Worm (Caenorhabditis elegans): ENCODE measurements around the gene shpk-1.

Gene shpk-1

ce11 chrIII:13563583-13563982, 44.2 kb upstream of the shpk-1 start:
- TF ChIP-seq fos-1 (tag; optimal IDR thresholded peaks at IDR 0.05) = no peak
- TF ChIP-seq mep-1 (tag; optimal IDR thresholded peaks at IDR 0.05) = no peak

- peak; percentile 60 for TF ChIP-seq snu-23 (GFP tag; optimal IDR thresholded peaks at IDR 0.05)
- peak; percentile 6 to 38 (median 24) for TF ChIP-seq ceh-82 (tag; optimal IDR thresholded peaks at IDR 0.05)
- TF ChIP-seq vab-15 (tag; optimal IDR thresholded peaks at IDR 0.05) = no peak
- TF ChIP-seq elt-2 (tag; optimal IDR thresholded peaks at IDR 0.05) = no peak
- TF ChIP-seq fkh-8 (tag; optimal IDR thresholded peaks at IDR 0.05) = peak; percentile 24
- peak in 1 of 2 experiments; percentile 3 for TF ChIP-seq lin-35 (GFP tag; optimal IDR thresholded peaks at IDR 0.05)
- TF ChIP-seq nhr-19 (GFP tag; conservative IDR thresholded peaks at IDR 0.05) = peak; percentile 36; the same call in 1 of the 2 replicates
- peak; percentile 25 for TF ChIP-seq rnt-1 (tag; optimal IDR thresholded peaks at IDR 0.05)
- TF ChIP-seq lin-13 (GFP tag; optimal IDR thresholded peaks at IDR 0.05) = no peak
- TF ChIP-seq lsy-2 (tag; optimal IDR thresholded peaks at IDR 0.05) = peak in 1 of 2 experiments; percentile 20
- TF ChIP-seq elt-3 (tag; optimal IDR thresholded peaks at IDR 0.05) = no peak
- TF ChIP-seq efl-1 (optimal IDR thresholded peaks at IDR 0.05) = peak; percentile 13 to 14
- TF ChIP-seq efl-1 (GFP tag; optimal IDR thresholded peaks at IDR 0.05 in 1 of 2) = peak; percentile 3 to 68
- TF ChIP-seq fkh-10 (GFP tag; optimal IDR thresholded peaks at IDR 0.05) = peak; percentile 53
- 0 out of 2 replicates have a peak, but pooled peaks have one; percentile 7 for TF ChIP-seq isw-1 (GFP tag; IDR thresholded peaks at IDR 0.05)
- TF ChIP-seq swsn-7 (tag; optimal IDR thresholded peaks at IDR 0.05) = peak; percentile 31
- no peak for TF ChIP-seq F16B12.6 (tag; optimal IDR thresholded peaks at IDR 0.05)
- TF ChIP-seq hlh-17 (GFP tag; optimal IDR thresholded peaks at IDR 0.05; ENCODE audit: borderline replicate concordance) = no peak
- TF ChIP-seq egl-13 (tag; optimal IDR thresholded peaks at IDR 0.05) = no peak
- TF ChIP-seq aha-1 (tag; optimal IDR thresholded peaks at IDR 0.05) = no peak
- peak; percentile 53 for TF ChIP-seq pag-3 (tag; optimal IDR thresholded peaks at IDR 0.05; ENCODE audit: borderline replicate concordance, insufficient read depth)
- TF ChIP-seq lin-14 (GFP tag; optimal IDR thresholded peaks at IDR 0.05) = peak; percentile 77
- peak; percentile 27 for TF ChIP-seq dsc-1 (tag; optimal IDR thresholded peaks at IDR 0.05)
- TF ChIP-seq nhr-47 (tag; optimal IDR thresholded peaks at IDR 0.05) = peak; percentile 30
- TF ChIP-seq ces-1 (GFP tag; optimal IDR thresholded peaks at IDR 0.05) = peak; percentile 9
- peak; percentile 30 for TF ChIP-seq mep-1 (tag; optimal IDR thresholded peaks at IDR 0.05)
- TF ChIP-seq nhr-71 (tag; optimal IDR thresholded peaks at IDR 0.05) = peak; percentile 65
Measured at ce11 chrIII:13564929-13565328, 42.9 kb upstream of the shpk-1 start, which contains the start of gene aldo-1. aldo-1 (minus strand) TSS chrIII:13564937.

- TF ChIP-seq efl-1 (optimal IDR thresholded peaks at IDR 0.05) (peak in 1 of 2 experiments; percentile 3), efl-1 (GFP tag; optimal IDR thresholded peaks at IDR 0.05 in 1 of 2) (no peak), ceh-8 (GFP tag; optimal IDR thresholded peaks at IDR 0.05) (no peak), mdl-1 (tag; optimal IDR thresholded peaks at IDR 0.05) (no peak), blmp-1 (tag; optimal IDR thresholded peaks at IDR 0.05) (no peak), nhr-71 (tag; optimal IDR thresholded peaks at IDR 0.05) (peak; percentile 16), aly-2 (tag; optimal IDR thresholded peaks at IDR 0.05) (no peak), lin-15B (tag; optimal IDR thresholded peaks at IDR 0.05) (no peak), C16A3.4 (tag; optimal IDR thresholded peaks at IDR 0.05) (no peak), lsy-2 (tag; optimal IDR thresholded peaks at IDR 0.05) (peak in 1 of 2 experiments; percentile 12), ceh-82 (tag; optimal IDR thresholded peaks at IDR 0.05) (peak in 2 of 3 experiments; percentile 8 to 11), lin-14 (GFP tag; optimal IDR thresholded peaks at IDR 0.05) (peak; percentile 45)
Measured at ce11 chrIII:13565972-13566371, 41.8 kb upstream of the shpk-1 start.

- TF ChIP-seq ama-1 (optimal IDR thresholded peaks at IDR 0.05) (no peak), fkh-10 (GFP tag; optimal IDR thresholded peaks at IDR 0.05) (no peak), lin-13 (GFP tag; optimal IDR thresholded peaks at IDR 0.05) (no peak), mep-1 (tag; optimal IDR thresholded peaks at IDR 0.05) (no peak), sox-4 (tag; optimal IDR thresholded peaks at IDR 0.05) (no peak)
Measured at ce11 chrIII:13570347-13570746, 37.5 kb upstream of the shpk-1 start, which contains the start of gene exc-12. exc-12 (minus strand) TSS chrIII:13570447.
